Worm (Caenorhabditis elegans): ENCODE data around the gene fbxl-4.

- no peak for TF ChIP-seq ama-1 (optimal IDR thresholded peaks at IDR 0.05)
- no peak for TF ChIP-seq hnd-1 (tag; optimal IDR thresholded peaks at IDR 0.05)
- no peak for TF ChIP-seq pes-1 (GFP tag; IDR thresholded peaks at IDR 0.05)
- no peak for TF ChIP-seq tbx-37 (GFP tag; conservative IDR thresholded peaks at IDR 0.05)
- TF ChIP-seq tra-4 (tag; optimal IDR thresholded peaks at IDR 0.05) = no peak
- no peak for TF ChIP-seq ceh-36 (tag; optimal IDR thresholded peaks at IDR 0.05)
- TF ChIP-seq aly-1 (tag; optimal IDR thresholded peaks at IDR 0.05) = no peak
- no peak for TF ChIP-seq flt-1 (GFP tag; IDR thresholded peaks at IDR 0.05)
- no peak for TF ChIP-seq B0310.2 (tag; optimal IDR thresholded peaks at IDR 0.05)
- no peak for TF ChIP-seq hmg-4 (GFP tag; optimal IDR thresholded peaks at IDR 0.05)
- no peak for TF ChIP-seq ets-7 (tag; optimal IDR thresholded peaks at IDR 0.05)
- no peak for TF ChIP-seq F13C5.2 (tag; optimal IDR thresholded peaks at IDR 0.05)
- TF ChIP-seq scrt-1 (GFP tag; IDR thresholded peaks at IDR 0.05) = no peak
Measured at ce11 chrX:6601967-6602366, 13.4 kb downstream of the fbxl-4 start.

Measured in whole organism, early embryonic.